Worm (Caenorhabditis elegans): ENCODE results near the gene rpl-23.

DNA sequence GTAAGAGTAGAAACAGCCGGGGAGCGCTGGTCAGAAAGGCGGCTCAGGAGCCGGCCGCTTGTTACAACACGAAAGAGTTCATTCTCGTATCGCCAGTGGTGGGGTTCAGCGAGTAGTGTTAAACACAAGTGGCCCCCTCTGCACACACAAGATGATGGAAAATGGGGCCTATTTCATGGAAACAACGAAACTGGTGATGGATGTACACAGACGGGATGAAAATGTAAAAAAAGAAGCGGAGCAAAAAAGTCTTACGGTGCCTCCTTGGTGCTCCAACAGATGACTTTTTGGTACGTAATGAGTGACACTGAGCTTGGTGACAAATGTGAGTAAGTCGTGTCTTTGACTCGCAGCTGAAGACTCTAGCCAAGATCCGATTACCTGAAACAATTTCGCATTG lies 2.1 kb upstream of the rpl-23 start:
- no peak for TF ChIP-seq nhr-76 (tag; optimal IDR thresholded peaks at IDR 0.05)
- no peak for TF ChIP-seq unc-62 (GFP tag; optimal IDR thresholded peaks at IDR 0.05)
- TF ChIP-seq snpc-4 (tag; optimal IDR thresholded peaks at IDR 0.05): no peak
- TF ChIP-seq pha-4 (tag; optimal IDR thresholded peaks at IDR 0.05): no peak

Measured in whole organism, mixed stage, embryonic.